Worm (Caenorhabditis elegans) whole organism, L1 larva: ENCODE results near the gene gtl-2.
"Not testable (repeated sequence)": the region's sequence is repeated elsewhere in the genome, so short reads cannot be mapped to it uniquely, and the experiment has no call there.

Source experiments
- C16A3.4 ChIP-seq: fragments of 150-350 bp; optimal IDR thresholded peaks from 2 replicates; lab custom pipeline; 2014; ENCODE audit warnings: missing biosample characterization, missing genetic modification characterization
- F16B12.6 ChIP-seq: fragments of 150-350 bp; optimal IDR thresholded peaks from 2 replicates; lab custom pipeline; 2014; ENCODE audit warnings: missing biosample characterization, missing genetic modification characterization
- Y116A8C.19 ChIP-seq: sonication (generic microtip); optimal IDR thresholded peaks from 2 replicates; lab custom pipeline; 2016; ENCODE audit warnings: missing compliant biosample characterization, missing genetic modification characterization, borderline replicate concordance
- aly-2 ChIP-seq: fragments of 150-350 bp; optimal IDR thresholded peaks from 2 replicates; lab custom pipeline; 2014; ENCODE audit warnings: missing biosample characterization, missing genetic modification characterization
- blmp-1 ChIP-seq: fragments of 150-350 bp; optimal IDR thresholded peaks from 2 replicates; lab custom pipeline; 2014; ENCODE audit warnings: missing biosample characterization, missing genetic modification characterization
- ceh-8 ChIP-seq: fragments of 200-800 bp; sonication (Bioruptor generic); optimal IDR thresholded peaks from 2 replicates; lab custom pipeline; 2018; ENCODE audit warnings: mild to moderate bottlenecking, missing genetic modification characterization, moderate library complexity, missing compliant biosample characterization
- ceh-88 ChIP-seq: fragments of 200-800 bp; sonication (Bioruptor generic); IDR thresholded peaks from 2 replicates; pipeline ENCODE4 v1.3.6; 2022; ENCODE audit warnings: missing genetic modification characterization, missing compliant biosample characterization
- dsc-1 ChIP-seq: sonication (generic microtip); optimal IDR thresholded peaks from 2 replicates; lab custom pipeline; 2016; ENCODE audit warnings: mild to moderate bottlenecking, missing genetic modification characterization, missing compliant biosample characterization
- efl-1 ChIP-seq, 4 experiments: fragments of 150-350 bp; optimal IDR thresholded peaks in 3 of 4; peaks in 1 of 4; 1 replicate in 1 of 4; 2 replicates in 3 of 4; lab custom pipeline; 2014; ENCODE audit warnings: missing biosample characterization in 2 of 4, missing genetic modification characterization in 2 of 4, missing genetic modification reagents in 2 of 4
- egl-27 ChIP-seq, 2 experiments: fragments of 150-350 bp in 1 of 2; sonication (generic microtip); optimal IDR thresholded peaks; 3 replicates each; lab custom pipeline; 2017 to 2018; ENCODE audit warnings: missing biosample characterization in 2 of 2, missing genetic modification characterization in 2 of 2, missing genetic modification reagents in 2 of 2
- elt-2 ChIP-seq: sonication (generic microtip); optimal IDR thresholded peaks from 2 replicates; lab custom pipeline; 2016; ENCODE audit warnings: missing genetic modification characterization, mild to moderate bottlenecking, inconsistent platforms, missing compliant biosample characterization, missing genetic modification reagents
- fkh-4 ChIP-seq: sonication (generic microtip); optimal IDR thresholded peaks from 2 replicates; lab custom pipeline; 2016; ENCODE audit warnings: missing compliant biosample characterization, missing genetic modification characterization, borderline replicate concordance
- fkh-8 ChIP-seq: sonication (generic microtip); optimal IDR thresholded peaks from 2 replicates; lab custom pipeline; 2016; ENCODE audit warnings: mild to moderate bottlenecking, missing genetic modification characterization, missing compliant biosample characterization
- hlh-17 ChIP-seq: fragments of 200-800 bp; sonication (Bioruptor generic); optimal IDR thresholded peaks from 2 replicates; lab custom pipeline; 2018; ENCODE audit warnings: missing genetic modification characterization, mild to moderate bottlenecking, missing compliant biosample characterization, moderate library complexity, borderline replicate concordance
- lin-35 ChIP-seq, 2 experiments: fragments of 150-350 bp; optimal IDR thresholded peaks; 2 replicates each; lab custom pipeline; 2014; ENCODE audit warnings: missing biosample characterization in 2 of 2, missing genetic modification characterization in 2 of 2, missing genetic modification reagents in 2 of 2
- lin-39 ChIP-seq: fragments of 150-350 bp; optimal IDR thresholded peaks from 2 replicates; lab custom pipeline; 2014; ENCODE audit warnings: missing biosample characterization, missing genetic modification reagents, missing genetic modification characterization
- lir-3 ChIP-seq: sonication (generic microtip); optimal IDR thresholded peaks from 2 replicates; lab custom pipeline; 2016; ENCODE audit warnings: mild to moderate bottlenecking, missing genetic modification characterization, moderate library complexity, missing compliant biosample characterization; ENCODE audit not compliant: poor library complexity
- lsy-2 ChIP-seq, 2 experiments: fragments of 150-350 bp; optimal IDR thresholded peaks; 2 replicates each; lab custom pipeline; 2014; ENCODE audit warnings: missing biosample characterization in 2 of 2, missing genetic modification characterization in 2 of 2
- mef-2 ChIP-seq: fragments of 150-350 bp; optimal IDR thresholded peaks from 2 replicates; lab custom pipeline; 2014; ENCODE audit warnings: missing biosample characterization, missing genetic modification characterization
- nhr-11 ChIP-seq: fragments of 150-350 bp; optimal IDR thresholded peaks from 2 replicates; lab custom pipeline; 2014; ENCODE audit warnings: missing biosample characterization, missing genetic modification characterization
- nhr-28 ChIP-seq: fragments of 150-350 bp; optimal IDR thresholded peaks from 2 replicates; lab custom pipeline; 2014; ENCODE audit warnings: missing biosample characterization, missing genetic modification characterization
- nhr-84 ChIP-seq: sonication (generic microtip); optimal IDR thresholded peaks from 2 replicates; lab custom pipeline; 2017; ENCODE audit warnings: missing biosample characterization, missing genetic modification characterization
- pqm-1 ChIP-seq: sonication (generic microtip); optimal IDR thresholded peaks from 3 replicates; lab custom pipeline; 2017; ENCODE audit warnings: missing biosample characterization, missing genetic modification characterization
- sup-37 ChIP-seq: fragments of 200-800 bp; sonication (Bioruptor generic); optimal IDR thresholded peaks from 2 replicates; lab custom pipeline; 2018; ENCODE audit warnings: mild to moderate bottlenecking, missing genetic modification characterization, missing compliant biosample characterization
- tlp-1 ChIP-seq: fragments of 150-350 bp; optimal IDR thresholded peaks from 2 replicates; lab custom pipeline; 2014; ENCODE audit warnings: missing biosample characterization, missing genetic modification characterization
- xbp-1 ChIP-seq: sonication (generic microtip); optimal IDR thresholded peaks from 2 replicates; lab custom pipeline; 2016; ENCODE audit warnings: missing genetic modification characterization, missing compliant biosample characterization
- zag-1 ChIP-seq: fragments of 150-350 bp; optimal IDR thresholded peaks from 2 replicates; lab custom pipeline; 2014; ENCODE audit warnings: missing biosample characterization, missing genetic modification characterization
- ztf-11 ChIP-seq, 2 experiments: sonication (generic microtip); optimal IDR thresholded peaks; 2 replicates each; lab custom pipeline; 2016 to 2017; ENCODE audit warnings: missing genetic modification characterization in 2 of 2, missing biosample characterization in 1 of 2, missing compliant biosample characterization in 1 of 2

Gene gtl-2

DNA sequence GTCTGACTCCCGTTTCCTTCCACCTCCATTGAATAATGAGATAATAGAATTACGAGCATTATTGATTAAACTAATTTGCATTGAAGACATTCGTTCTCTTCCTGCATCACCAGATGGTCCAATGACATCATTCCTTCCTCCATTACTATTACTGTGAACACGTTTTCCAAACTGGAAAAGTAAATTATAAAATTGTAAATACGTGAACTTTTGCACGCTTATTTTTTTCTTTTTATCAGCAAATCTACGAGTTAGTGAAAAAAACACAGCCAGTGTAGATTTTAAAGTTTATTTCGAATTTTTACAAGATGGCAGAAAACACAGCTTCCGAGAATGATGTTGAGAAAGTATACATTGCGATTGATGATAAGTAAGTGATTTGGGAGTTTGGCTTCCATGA lies 19.6 kb upstream of the gtl-2 start, which contains the start of gene C05C12.1:
Gene C05C12.1, plus strand, starts transcription at position 301 of the 400 bp plus-strand sequence.
- TF ChIP-seq efl-1 (optimal IDR thresholded peaks at IDR 0.05; lab: Kevin White, UChicago), result not testable (repeated sequence)
- TF ChIP-seq efl-1 (GFP tag; optimal IDR thresholded peaks at IDR 0.05 in 1 of 2; lab: Kevin White, UChicago), result peak in 1 of 2 experiments; percentile 8

DNA sequence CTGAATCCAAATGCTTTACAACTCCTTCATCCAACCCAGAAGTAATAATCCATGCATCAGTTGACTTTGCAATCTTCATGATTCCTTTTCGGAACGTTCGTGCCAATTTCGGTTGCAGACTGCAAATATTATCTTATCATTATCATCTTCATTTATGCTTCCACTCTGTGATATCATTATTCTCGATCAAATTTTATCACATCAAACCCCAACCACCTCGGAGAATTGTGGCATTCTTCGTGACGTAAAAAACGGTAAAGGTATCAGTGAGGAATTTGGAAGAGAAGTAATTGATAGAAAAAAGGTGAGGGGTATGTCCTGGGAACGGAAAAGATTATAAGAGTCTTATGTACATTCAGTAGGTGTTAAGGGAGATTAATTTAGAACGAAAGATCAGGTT lies 15.8 kb upstream of the gtl-2 start:
- TF ChIP-seq sup-37 (GFP tag; lab: Kevin White, UChicago) (no peak), pqm-1 (tag; lab: Kevin White, UChicago) (peak; percentile 73), ztf-11 (tag; optimal IDR thresholded peaks at IDR 0.05; lab: Kevin White, UChicago) (no peak), elt-2 (tag; lab: Kevin White, UChicago) (peak; percentile 66), lir-3 (tag; lab: Kevin White, UChicago) (no peak), tlp-1 (tag; lab: Kevin White, UChicago) (peak; percentile 7)

DNA sequence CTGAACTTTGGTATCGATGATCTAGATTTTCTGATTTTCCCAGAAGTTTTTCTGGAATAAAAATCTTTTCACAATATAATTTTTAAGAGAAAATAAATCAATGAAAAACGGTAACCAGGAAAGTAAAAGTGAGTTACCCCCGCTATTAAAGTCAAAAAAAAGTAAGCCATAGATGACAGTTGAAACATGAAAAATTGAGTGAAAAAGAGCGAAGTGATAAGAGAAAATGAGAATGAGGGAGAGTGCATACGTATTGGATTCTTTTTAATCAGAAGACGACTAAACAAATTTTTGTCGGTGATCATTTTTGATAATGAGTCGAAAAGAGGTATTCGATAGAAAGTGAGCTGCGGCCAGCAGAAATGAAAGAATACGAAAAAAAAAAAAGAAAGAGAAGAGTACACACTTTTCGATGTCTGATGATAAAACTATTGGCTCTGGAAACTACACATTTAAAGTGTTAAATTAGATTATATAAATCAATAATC lies 13.7 kb upstream of the gtl-2 start, which contains the start of gene gtl-1:
Gene gtl-1, minus strand, starts transcription at position 51 of the 488 bp plus-strand sequence.
- TF ChIP-seq fkh-4 (no peak), nhr-84 (tag; lab: Kevin White, UChicago) (no peak), nhr-28 (tag; lab: Kevin White, UChicago) (no peak), ceh-8 (GFP tag; lab: Kevin White, UChicago) (no peak), efl-1 (optimal IDR thresholded peaks at IDR 0.05; lab: Kevin White, UChicago) (no peak), efl-1 (GFP tag; optimal IDR thresholded peaks at IDR 0.05 in 1 of 2; lab: Kevin White, UChicago) (peak in 1 of 2 experiments; percentile 49), elt-2 (tag; lab: Kevin White, UChicago) (peak; percentile 52), blmp-1 (tag; lab: Kevin White, UChicago) (no peak), Y116A8C.19 (no peak), lin-39 (tag; lab: Kevin White, UChicago) (no peak)

ce11 chrIV:11260544-11261227 lies 12.6 kb upstream of the gtl-2 start, which contains the start of gene C05C12.5:
Gene C05C12.5 (minus strand): TSS chrIV:11261185.
- TF ChIP-seq efl-1 (optimal IDR thresholded peaks at IDR 0.05; lab: Kevin White, UChicago) (no peak), efl-1 (GFP tag; optimal IDR thresholded peaks at IDR 0.05 in 1 of 2; lab: Kevin White, UChicago) (peak in 1 of 2 experiments; percentile 72), ceh-88 (GFP tag; lab: Robert Waterston, UW) (no peak)

DNA sequence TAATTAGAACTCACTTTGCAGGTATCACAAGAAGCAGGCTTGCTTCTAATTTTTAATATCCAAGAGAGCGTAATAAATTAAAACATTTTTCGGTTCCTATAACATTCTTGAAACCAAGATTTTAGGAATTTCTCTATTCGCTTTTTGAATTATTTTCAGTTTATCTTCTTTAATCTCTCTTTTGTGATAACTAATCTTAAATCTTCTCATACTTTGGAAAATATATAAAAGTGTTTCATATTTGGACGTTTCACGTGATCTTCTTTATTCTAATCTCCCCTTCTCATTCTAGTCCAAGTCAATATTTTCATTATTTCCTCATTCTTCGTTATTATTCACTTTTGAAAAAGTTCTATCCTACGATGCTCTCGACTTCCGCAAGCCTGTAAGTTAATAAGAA lies 11.7 kb upstream of the gtl-2 start, which contains the start of gene F54D1.1:
Gene F54D1.1, plus strand, starts transcription at position 301 of the 400 bp plus-strand sequence.
- no peak for TF ChIP-seq zag-1 (tag; lab: Kevin White, UChicago)
- peak; percentile 70 for TF ChIP-seq dsc-1 (tag; lab: Kevin White, UChicago)
- TF ChIP-seq aly-2 (tag; lab: Kevin White, UChicago), result no peak
- TF ChIP-seq hlh-17 (GFP tag; lab: Kevin White, UChicago), result no peak
- no peak for TF ChIP-seq xbp-1 (tag; lab: Kevin White, UChicago)
- TF ChIP-seq fkh-8, result peak; percentile 28
- TF ChIP-seq egl-27 (tag; optimal IDR thresholded peaks at IDR 0.05; lab: Kevin White, UChicago), result no peak
- no peak for TF ChIP-seq mef-2
- TF ChIP-seq C16A3.4 (tag; lab: Kevin White, UChicago), result no peak
- TF ChIP-seq nhr-11 (tag; lab: Kevin White, UChicago), result no peak
- no peak for TF ChIP-seq lsy-2 (tag; optimal IDR thresholded peaks at IDR 0.05; lab: Kevin White, UChicago)
- TF ChIP-seq F16B12.6 (tag; lab: Kevin White, UChicago), result no peak

DNA sequence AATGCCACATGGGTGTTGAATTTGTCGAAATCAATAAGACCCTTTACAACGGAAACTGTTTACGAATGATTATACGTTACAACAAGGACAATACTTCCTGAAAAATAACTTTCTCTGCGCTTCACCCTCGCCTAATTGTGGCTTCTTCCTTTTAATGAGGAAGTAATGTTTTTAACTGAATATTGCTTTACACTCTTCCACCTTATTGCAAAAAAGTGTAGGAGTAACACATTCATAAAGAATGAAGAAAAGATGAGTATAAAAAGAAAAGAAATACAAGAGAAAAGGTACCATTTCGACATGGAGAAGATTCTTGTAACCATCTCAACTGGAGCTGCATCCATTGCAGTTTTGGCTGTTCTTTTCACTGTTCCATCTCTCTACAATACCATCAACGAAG lies 10.2 kb upstream of the gtl-2 start, which contains the start of gene col-126:
Gene col-126, plus strand, starts transcription at position 301 of the 400 bp plus-strand sequence.
- TF ChIP-seq lin-35 (GFP tag; optimal IDR thresholded peaks at IDR 0.05; lab: Kevin White, UChicago); mef-2; efl-1 (optimal IDR thresholded peaks at IDR 0.05; lab: Kevin White, UChicago); efl-1 (GFP tag; optimal IDR thresholded peaks at IDR 0.05 in 1 of 2; lab: Kevin White, UChicago): not testable (repeated sequence)
- TF ChIP-seq, all 84 proteins: peak for 0; not testable (repeated sequence) for 84
